Fruit fly (Drosophila melanogaster) Kc167 (cell line): ENCODE data around the gene Osi10b.

ENCODE experiments used
- h ChIP-seq: fragments of >200 bp; optimal IDR thresholded peaks from 3 replicates; lab custom pipeline; 2018; ENCODE audit warnings: missing external identifiers
- insv ChIP-seq: fragments of >200 bp; optimal IDR thresholded peaks from 3 replicates; lab custom pipeline; 2018; ENCODE audit warnings: missing external identifiers
- psq ChIP-seq: fragments of >200 bp; optimal IDR thresholded peaks from 2 replicates; lab custom pipeline; 2017; ENCODE audit warnings: missing external identifiers
- ttk ChIP-seq: sonication (Bioruptor generic); optimal IDR thresholded peaks from 2 replicates; lab custom pipeline; 2017; ENCODE audit warnings: missing external identifiers

DNA sequence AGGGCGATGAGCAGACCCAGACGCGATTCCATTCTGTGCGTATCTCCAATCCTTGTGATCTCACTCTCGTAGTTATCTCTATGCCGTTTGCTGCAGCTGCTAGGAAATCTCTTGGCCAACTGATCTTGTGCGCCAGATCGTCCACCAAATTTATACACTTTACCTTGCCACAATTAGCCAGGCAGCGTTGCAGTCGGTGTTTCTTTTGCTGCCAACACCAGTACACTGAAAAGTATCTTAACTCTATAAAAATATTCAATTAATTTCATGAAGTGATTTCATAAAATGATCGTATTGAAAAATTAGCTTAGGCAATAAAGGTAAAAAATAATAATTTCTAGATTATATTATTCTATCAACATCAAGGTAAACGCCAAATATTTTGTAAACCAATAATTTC lies 2.7 kb downstream of the Osi10b start, which contains the start of gene Osi11:
- TF ChIP-seq insv (no peak), psq (lab: Kevin White, UChicago) (no peak), h (lab: Kevin White, UChicago) (no peak), ttk (lab: Kevin White, UChicago) (no peak)
